Worm (Caenorhabditis elegans): ENCODE measurements around the gene metl-18.

The metl-18 gene

ce11 chrIII:3475014-3475413 lies 49.5 kb downstream of the metl-18 start:
- TF ChIP-seq mec-3 (tag; optimal IDR thresholded peaks at IDR 0.05; ENCODE audit: borderline replicate concordance) (no peak), ahr-1 (tag; optimal IDR thresholded peaks at IDR 0.05) (no peak), lin-11 (tag; optimal IDR thresholded peaks at IDR 0.05) (no peak), tbx-7 (tag; optimal IDR thresholded peaks at IDR 0.05) (no peak), ceh-9 (tag; optimal IDR thresholded peaks at IDR 0.05) (no peak), pros-1 (tag; optimal IDR thresholded peaks at IDR 0.05) (no peak), fax-1 (tag; optimal IDR thresholded peaks at IDR 0.05) (no peak), C08G9.2 (tag; optimal IDR thresholded peaks at IDR 0.05) (no peak), F13H6.1 (tag; optimal IDR thresholded peaks at IDR 0.05) (no peak), ceh-6 (GFP tag; optimal IDR thresholded peaks at IDR 0.05) (no peak), pqm-1 (tag; optimal IDR thresholded peaks at IDR 0.05) (no peak), pha-4 (tag; optimal IDR thresholded peaks at IDR 0.05) (no peak), ztf-16 (tag; optimal IDR thresholded peaks at IDR 0.05) (no peak), elt-2 (tag; optimal IDR thresholded peaks at IDR 0.05) (no peak), ceh-24 (tag; optimal IDR thresholded peaks at IDR 0.05) (no peak), dmd-4 (tag; optimal IDR thresholded peaks at IDR 0.05; ENCODE audit: borderline replicate concordance) (no peak), ttx-3 (tag; optimal IDR thresholded peaks at IDR 0.05) (no peak), ceh-18 (tag; optimal IDR thresholded peaks at IDR 0.05) (no peak)

- TF ChIP-seq ref-2 (tag; optimal IDR thresholded peaks at IDR 0.05), result no peak
- TF ChIP-seq pha-4 (tag; optimal IDR thresholded peaks at IDR 0.05), result no peak
- no peak for TF ChIP-seq che-1 (tag; optimal IDR thresholded peaks at IDR 0.05)
- no peak for TF ChIP-seq npax-4 (tag; optimal IDR thresholded peaks at IDR 0.05)
- TF ChIP-seq elt-4 (tag; optimal IDR thresholded peaks at IDR 0.05), result no peak
- no peak for TF ChIP-seq syd-9 (tag; optimal IDR thresholded peaks at IDR 0.05)
These were observed 50.0 kb downstream of the metl-18 start, which contains the start of gene C34C12.9 for ce11 chrIII:3475497-3475896. TSS of gene C34C12.9 (minus strand) at chrIII:3475512.

DNA sequence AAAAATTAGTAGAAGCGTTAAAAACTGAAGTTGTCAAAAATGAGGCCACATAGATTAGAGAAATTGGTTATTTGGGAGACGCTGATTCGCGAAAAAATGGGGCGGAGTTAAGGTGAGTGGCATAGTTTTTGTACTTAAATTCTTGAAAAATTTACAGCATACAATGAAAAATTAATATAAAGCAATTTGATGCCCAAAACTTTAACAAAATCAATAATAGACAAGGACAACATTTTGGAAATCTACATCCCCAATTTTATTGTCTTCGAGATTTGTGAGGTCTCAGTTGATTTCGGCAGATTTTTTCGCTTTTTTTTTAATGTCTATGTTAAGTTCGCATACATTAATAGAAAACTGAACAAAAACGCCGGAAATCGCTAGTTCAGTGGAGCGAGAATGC lies 50.7 kb downstream of the metl-18 start:
- TF ChIP-seq pqm-1 (tag; optimal IDR thresholded peaks at IDR 0.05) (peak; percentile 97), Y22D7AL.16 (tag; optimal IDR thresholded peaks at IDR 0.05) (peak; percentile 53), hlh-8 (tag; optimal IDR thresholded peaks at IDR 0.05) (peak; percentile 93), unc-42 (tag; optimal IDR thresholded peaks at IDR 0.05) (peak; percentile 70), madf-2 (tag; optimal IDR thresholded peaks at IDR 0.05) (no peak), npax-4 (tag; optimal IDR thresholded peaks at IDR 0.05) (no peak), fkh-6 (tag; optimal IDR thresholded peaks at IDR 0.05) (peak; percentile 76), pha-4 (tag; optimal IDR thresholded peaks at IDR 0.05) (no peak), che-1 (tag; optimal IDR thresholded peaks at IDR 0.05) (peak; percentile 36), ref-2 (tag; optimal IDR thresholded peaks at IDR 0.05) (peak; percentile 95), ttx-3 (tag; optimal IDR thresholded peaks at IDR 0.05) (peak; percentile 72), odd-2 (tag; optimal IDR thresholded peaks at IDR 0.05) (no peak), F13H6.1 (tag; optimal IDR thresholded peaks at IDR 0.05) (peak; percentile 79), K02D7.2 (tag; optimal IDR thresholded peaks at IDR 0.05) (no peak), unc-86 (tag; optimal IDR thresholded peaks at IDR 0.05) (peak; percentile 82), ceh-2 (tag; optimal IDR thresholded peaks at IDR 0.05) (peak; percentile 96), ceh-14 (tag; optimal IDR thresholded peaks at IDR 0.05) (peak; percentile 95), hlh-6 (tag; optimal IDR thresholded peaks at IDR 0.05) (no peak), lin-11 (tag; optimal IDR thresholded peaks at IDR 0.05) (peak; percentile 41), rnt-1 (tag; optimal IDR thresholded peaks at IDR 0.05) (peak; percentile 87), hlh-15 (tag; optimal IDR thresholded peaks at IDR 0.05) (peak; percentile 81), ceh-31 (tag; optimal IDR thresholded peaks at IDR 0.05) (peak; percentile 99), pag-3 (tag; optimal IDR thresholded peaks at IDR 0.05; ENCODE audit: borderline replicate concordance) (peak; percentile 86), elt-4 (tag; optimal IDR thresholded peaks at IDR 0.05) (peak; percentile 75), gmeb-2 (tag; optimal IDR thresholded peaks at IDR 0.05) (peak; percentile 43), fkh-10 (GFP tag; optimal IDR thresholded peaks at IDR 0.05) (no peak), C08G9.2 (tag; optimal IDR thresholded peaks at IDR 0.05) (peak; percentile 99), sdc-2 (tag; optimal IDR thresholded peaks at IDR 0.05) (peak; percentile 71), pat-9 (tag; optimal IDR thresholded peaks at IDR 0.05) (no peak), ceh-9 (tag; optimal IDR thresholded peaks at IDR 0.05) (no peak), nhr-11 (tag; optimal IDR thresholded peaks at IDR 0.05) (no peak), sox-2 (GFP tag; IDR thresholded peaks at IDR 0.05) (no peak), tbx-2 (tag; optimal IDR thresholded peaks at IDR 0.05) (peak; percentile 97), syd-9 (tag; optimal IDR thresholded peaks at IDR 0.05) (peak; percentile 22), ceh-19 (GFP tag; optimal IDR thresholded peaks at IDR 0.05) (peak; percentile 59), nhr-232 (tag; optimal IDR thresholded peaks at IDR 0.05) (no peak), ceh-34 (tag; optimal IDR thresholded peaks at IDR 0.05) (peak; percentile 71), dve-1 (tag; optimal IDR thresholded peaks at IDR 0.05) (no peak)
